Fruit fly (Drosophila melanogaster): ENCODE data around the gene bnl.

Gene bnl

DNA sequence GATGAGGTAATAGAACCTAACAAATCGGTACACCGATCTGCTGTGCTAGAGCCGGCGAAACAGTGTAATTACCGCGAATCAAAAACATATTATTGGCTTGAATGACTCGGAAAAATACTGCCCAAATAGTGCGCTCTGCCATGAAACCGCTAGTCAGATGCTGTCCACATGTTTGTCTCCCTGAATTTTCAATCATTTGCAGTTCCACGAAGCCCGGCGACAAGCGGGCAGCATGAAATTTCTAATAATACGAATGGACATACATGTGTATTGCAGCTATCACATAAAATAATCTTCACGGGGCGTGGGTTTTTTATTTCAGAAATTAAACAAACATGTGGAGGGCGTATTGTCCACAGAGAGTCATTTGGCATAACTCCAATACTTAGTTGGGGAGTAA is 22.3 kb upstream of the bnl start:
- no peak for TF ChIP-seq tai (GFP tag; optimal IDR thresholded peaks at IDR 0.05)
- no peak for TF ChIP-seq lola (GFP tag; optimal IDR thresholded peaks at IDR 0.05)
- TF ChIP-seq h (GFP tag; optimal IDR thresholded peaks at IDR 0.05) = no peak
- no peak for TF ChIP-seq Hr78 (GFP tag; optimal IDR thresholded peaks at IDR 0.05)
- no peak for TF ChIP-seq pan (optimal IDR thresholded peaks at IDR 0.05)
- no peak for TF ChIP-seq dmrt93B (GFP tag; optimal IDR thresholded peaks at IDR 0.05)
- TF ChIP-seq Mio (GFP tag; optimal IDR thresholded peaks at IDR 0.05) = no peak
- no peak for TF ChIP-seq psq (GFP tag; optimal IDR thresholded peaks at IDR 0.05)
- TF ChIP-seq Dfd (GFP tag; optimal IDR thresholded peaks at IDR 0.05) = no peak
- no peak for TF ChIP-seq woc (GFP tag; optimal IDR thresholded peaks at IDR 0.05)
- TF ChIP-seq sv (GFP tag; optimal IDR thresholded peaks at IDR 0.05) = no peak
- no peak for TF ChIP-seq rgr (GFP tag; optimal IDR thresholded peaks at IDR 0.05)

dm6 chr3R:19858017-19858659 is 21.5 kb upstream of the bnl start:
- TF ChIP-seq fru (GFP tag; optimal IDR thresholded peaks at IDR 0.05) (peak; percentile 74), Dfd (GFP tag; optimal IDR thresholded peaks at IDR 0.05) (no peak), Rel (GFP tag; optimal IDR thresholded peaks at IDR 0.05) (peak; percentile 76), Rel (tag; optimal IDR thresholded peaks at IDR 0.05) (peak; percentile 76), dsf (GFP tag; optimal IDR thresholded peaks at IDR 0.05; ENCODE audit: borderline replicate concordance) (peak; percentile 52), N (GFP tag; optimal IDR thresholded peaks at IDR 0.05) (no peak), rgr (GFP tag; optimal IDR thresholded peaks at IDR 0.05) (peak; percentile 90), dmrt93B (GFP tag; optimal IDR thresholded peaks at IDR 0.05) (no peak), Hr83 (GFP tag; optimal IDR thresholded peaks at IDR 0.05; ENCODE audit: poor library complexity, severe bottlenecking) (peak; percentile 99), dl (GFP tag; optimal IDR thresholded peaks at IDR 0.05; ENCODE audit: insufficient read depth in 1 of 2, partially characterized antibody in 2 of 2) (no peak), lola (GFP tag; optimal IDR thresholded peaks at IDR 0.05) (no peak), Jra (GFP tag; optimal IDR thresholded peaks at IDR 0.05) (peak; percentile 81), ey (GFP tag; optimal IDR thresholded peaks at IDR 0.05) (peak; percentile 38), br (GFP tag; optimal IDR thresholded peaks at IDR 0.05) (peak; percentile 88), Mio (GFP tag; optimal IDR thresholded peaks at IDR 0.05) (no peak), CrebA (GFP tag; optimal IDR thresholded peaks at IDR 0.05; ENCODE audit: borderline replicate concordance) (no peak), Hnf4 (GFP tag; optimal IDR thresholded peaks at IDR 0.05) (peak; percentile 90), Hr78 (GFP tag; optimal IDR thresholded peaks at IDR 0.05) (no peak), sage (GFP tag; optimal IDR thresholded peaks at IDR 0.05) (peak; percentile 67), GATAd (GFP tag; optimal IDR thresholded peaks at IDR 0.05) (peak; percentile 13), CG32264 (GFP tag; optimal IDR thresholded peaks at IDR 0.05) (peak; percentile 82), foxo (GFP tag; optimal IDR thresholded peaks at IDR 0.05) (peak; percentile 62 to 84), sv (GFP tag; optimal IDR thresholded peaks at IDR 0.05) (no peak), h (GFP tag; optimal IDR thresholded peaks at IDR 0.05) (peak; percentile 90), Dif (GFP tag; optimal IDR thresholded peaks at IDR 0.05; ENCODE audit: partially characterized antibody) (no peak), Myc (optimal IDR thresholded peaks at IDR 0.05) (no peak), Vsx2 (GFP tag; optimal IDR thresholded peaks at IDR 0.05; ENCODE audit: partially characterized antibody) (no peak), woc (GFP tag; optimal IDR thresholded peaks at IDR 0.05) (no peak), usp (GFP tag; optimal IDR thresholded peaks at IDR 0.05) (no peak), Abd-B (GFP tag; optimal IDR thresholded peaks at IDR 0.05) (no peak), tai (GFP tag; optimal IDR thresholded peaks at IDR 0.05) (no peak), pan (optimal IDR thresholded peaks at IDR 0.05) (no peak), jim (GFP tag; optimal IDR thresholded peaks at IDR 0.05) (peak; percentile 78), Sp1 (GFP tag; optimal IDR thresholded peaks at IDR 0.05) (peak; percentile 67), CG9705 (GFP tag; optimal IDR thresholded peaks at IDR 0.05) (peak; percentile 28), psq (GFP tag; optimal IDR thresholded peaks at IDR 0.05) (peak; percentile 66), brk (GFP tag; optimal IDR thresholded peaks at IDR 0.05) (peak; percentile 81), OdsH (GFP tag; optimal IDR thresholded peaks at IDR 0.05) (peak; percentile 90), HLH106 (tag; optimal IDR thresholded peaks at IDR 0.05) (no peak)
